Fruit fly (Drosophila melanogaster): ENCODE data around the gene CG16711.

The CG16711 gene

dm6 chr3L:9693552-9694133 lies 10.5 kb upstream of the CG16711 start (continued):
- TF ChIP-seq sens (GFP tag) (peak; percentile 71), rib (GFP tag; IDR thresholded peaks at IDR 0.05) (peak; percentile 12; the same call in 1 of the 2 replicates), usp (GFP tag; optimal IDR thresholded peaks at IDR 0.05) (no peak), CG17328 (GFP tag; IDR thresholded peaks at IDR 0.05) (peak; percentile 44; the same call in 1 of the 2 replicates), CG12219 (GFP tag; optimal IDR thresholded peaks at IDR 0.05) (no peak), ci (GFP tag; IDR thresholded peaks at IDR 0.05) (peak; percentile 63; the same call in 1 of the 3 replicates), PHDP (tag; optimal IDR thresholded peaks at IDR 0.05) (peak; percentile 4), gsb-n (tag; optimal IDR thresholded peaks at IDR 0.05) (no peak), CG4360 (GFP tag; IDR thresholded peaks at IDR 0.05) (peak; percentile 67), Gug (GFP tag; IDR thresholded peaks at IDR 0.05) (0 out of 4 replicates have a peak, but pooled peaks have one; percentile 19), zf30C (GFP tag; optimal IDR thresholded peaks at IDR 0.05) (no peak), ATbp (GFP tag; optimal IDR thresholded peaks at IDR 0.05) (peak; percentile 9), sim (GFP tag; IDR thresholded peaks at IDR 0.05) (0 out of 2 replicates have a peak, but pooled peaks have one; percentile 41), CG1832 (GFP tag; optimal IDR thresholded peaks at IDR 0.05) (no peak), CTCF (GFP tag; optimal IDR thresholded peaks at IDR 0.05) (no peak), E2f1 (GFP tag; IDR thresholded peaks at IDR 0.05) (peak; percentile 27; the same call in 1 of the 2 replicates), Pdp1 (GFP tag; optimal IDR thresholded peaks at IDR 0.05) (no peak), p53 (GFP tag; optimal IDR thresholded peaks at IDR 0.05) (no peak), Aef1 (GFP tag; IDR thresholded peaks at IDR 0.05) (peak; percentile 22; the same call in 2 of the 3 replicates), CG9215 (GFP tag; IDR thresholded peaks at IDR 0.05) (peak; percentile 5; the same call in 1 of the 2 replicates), row (GFP tag; IDR thresholded peaks at IDR 0.05) (no peak; the same call in 1 of the 3 replicates), hkb (optimal IDR thresholded peaks at IDR 0.05) (no peak), hkb (GFP tag; IDR thresholded peaks at IDR 0.05) (peak; percentile 58), Sry-β (GFP tag; optimal IDR thresholded peaks at IDR 0.05) (no peak), ro (GFP tag; IDR thresholded peaks at IDR 0.05) (no peak), dysf (GFP tag; IDR thresholded peaks at IDR 0.05) (no peak), nerfin-1 (tag; optimal IDR thresholded peaks at IDR 0.05) (no peak), CG10366 (GFP tag; IDR thresholded peaks at IDR 0.05) (peak; percentile 37; the same call in 1 of the 2 replicates), HmgD (GFP tag; optimal IDR thresholded peaks at IDR 0.05) (no peak), CG11696 (GFP tag; IDR thresholded peaks at IDR 0.05) (0 out of 2 replicates have a peak, but pooled peaks have one; percentile 26), tgo (GFP tag; IDR thresholded peaks at IDR 0.05) (no peak), CG31388 (GFP tag; optimal IDR thresholded peaks at IDR 0.05) (no peak), Blimp-1 (GFP tag; optimal IDR thresholded peaks at IDR 0.05) (peak; percentile 3), CG2116 (GFP tag; optimal IDR thresholded peaks at IDR 0.05) (no peak), ap (GFP tag; IDR thresholded peaks at IDR 0.05) (0 out of 2 replicates have a peak, but pooled peaks have one; percentile 26), CG6689 (GFP tag; IDR thresholded peaks at IDR 0.05) (peak; percentile 39; the same call in 1 of the 2 replicates), Jarid2 (GFP tag; optimal IDR thresholded peaks at IDR 0.05) (no peak), CG12104 (GFP tag; optimal IDR thresholded peaks at IDR 0.05) (no peak), cas (GFP tag; IDR thresholded peaks at IDR 0.05) (no peak), MTF-1 (GFP tag; optimal IDR thresholded peaks at IDR 0.05; ENCODE audit: borderline replicate concordance) (no peak), CG14014 (GFP tag; IDR thresholded peaks at IDR 0.05) (peak; percentile 40), Xrp1 (GFP tag; IDR thresholded peaks at IDR 0.05) (peak; percentile 56; the same call in 1 of the 2 replicates), CG2712 (tag; optimal IDR thresholded peaks at IDR 0.05) (peak; percentile 7), Sox100B (GFP tag; optimal IDR thresholded peaks at IDR 0.05) (peak; percentile 6), CG18011 (GFP tag; optimal IDR thresholded peaks at IDR 0.05) (no peak), C15 (GFP tag; IDR thresholded peaks at IDR 0.05) (no peak), CG14441 (GFP tag; IDR thresholded peaks at IDR 0.05) (0 out of 2 replicates have a peak, but pooled peaks have one; percentile 19), CG10959 (GFP tag; IDR thresholded peaks at IDR 0.05) (no peak), CG10274 (GFP tag; optimal IDR thresholded peaks at IDR 0.05) (no peak), HLH3B (GFP tag; IDR thresholded peaks at IDR 0.05) (no peak; the same call in 1 of the 2 replicates), cwo (GFP tag; optimal IDR thresholded peaks at IDR 0.05) (peak; percentile 70)

Data from whole organism, embryonic.